Worm (Caenorhabditis elegans): ENCODE results near the gene cct-2.

Gene cct-2

ce11 chrII:8938907-8939622 is 11.5 kb downstream of the cct-2 start (continued):
- TF ChIP-seq ztf-18 (tag; optimal IDR thresholded peaks at IDR 0.05) = no peak
- no peak for TF ChIP-seq nhr-90 (tag; optimal IDR thresholded peaks at IDR 0.05)
- no peak for TF ChIP-seq T26A5.8 (tag; optimal IDR thresholded peaks at IDR 0.05)
- TF ChIP-seq ets-4 (GFP tag; optimal IDR thresholded peaks at IDR 0.05) = no peak
- TF ChIP-seq B0019.2 (GFP tag; conservative IDR thresholded peaks at IDR 0.05) = no peak
- no peak for TF ChIP-seq zim-3 (tag; optimal IDR thresholded peaks at IDR 0.05)
- TF ChIP-seq lin-35 (GFP tag; optimal IDR thresholded peaks at IDR 0.05) = no peak
- TF ChIP-seq akir-1 (GFP tag; optimal IDR thresholded peaks at IDR 0.05) = no peak
- TF ChIP-seq sdz-38 (tag; optimal IDR thresholded peaks at IDR 0.05) = no peak
- TF ChIP-seq F57C9.4 (tag; optimal IDR thresholded peaks at IDR 0.05) = no peak
- no peak for TF ChIP-seq hmg-20 (GFP tag; IDR thresholded peaks at IDR 0.05)
- TF ChIP-seq chd-7 (tag; optimal IDR thresholded peaks at IDR 0.05) = peak; percentile 17
- no peak for TF ChIP-seq cebp-2 (GFP tag; IDR thresholded peaks at IDR 0.05)
- no peak for TF ChIP-seq attf-5 (GFP tag; optimal IDR thresholded peaks at IDR 0.05)
- peak; percentile 62; the same call in 1 of the 2 replicates for TF ChIP-seq nfyb-1 (GFP tag; IDR thresholded peaks at IDR 0.05)
- 0 out of 2 replicates have a peak, but pooled peaks have one; percentile 21 for TF ChIP-seq B0336.3 (GFP tag; IDR thresholded peaks at IDR 0.05)
- TF ChIP-seq him-1 (tag; optimal IDR thresholded peaks at IDR 0.05) = peak; percentile 44
- TF ChIP-seq egl-18 (GFP tag; IDR thresholded peaks at IDR 0.05) = no peak
- TF ChIP-seq ztf-6 (GFP tag; IDR thresholded peaks at IDR 0.05) = no peak
- TF ChIP-seq ztf-3 (GFP tag; optimal IDR thresholded peaks at IDR 0.05) = no peak
- no peak for TF ChIP-seq mxl-1 (tag; optimal IDR thresholded peaks at IDR 0.05)
- TF ChIP-seq snpc-1.3 (tag; optimal IDR thresholded peaks at IDR 0.05; ENCODE audit: insufficient read depth) = peak; percentile 20
- TF ChIP-seq F37B4.10 (GFP tag; IDR thresholded peaks at IDR 0.05) = no peak
- no peak for TF ChIP-seq bed-2 (GFP tag; IDR thresholded peaks at IDR 0.05)
- no peak for TF ChIP-seq ekl-4 (GFP tag; IDR thresholded peaks at IDR 0.05)
- TF ChIP-seq die-1 (tag; optimal IDR thresholded peaks at IDR 0.05) = no peak
- no peak for TF ChIP-seq lsy-27 (tag; optimal IDR thresholded peaks at IDR 0.05; ENCODE audit: borderline replicate concordance, insufficient read depth)
- no peak for TF ChIP-seq ceh-79 (tag; optimal IDR thresholded peaks at IDR 0.05)
- peak in 1 of 2 experiments; percentile 3 for TF ChIP-seq rec-8 (tag; optimal IDR thresholded peaks at IDR 0.05)
- TF ChIP-seq B0035.1 (tag; optimal IDR thresholded peaks at IDR 0.05) = no peak
- TF ChIP-seq aptf-3 (GFP tag; IDR thresholded peaks at IDR 0.05) = no peak
- peak; percentile 50 for TF ChIP-seq F52B5.7 (tag; optimal IDR thresholded peaks at IDR 0.05)
- no peak for TF ChIP-seq ztf-25 (GFP tag; IDR thresholded peaks at IDR 0.05)
- TF ChIP-seq Y95B8A.8 (GFP tag; IDR thresholded peaks at IDR 0.05) = peak; percentile 80
- no peak for TF ChIP-seq unc-62 (GFP tag; optimal IDR thresholded peaks at IDR 0.05)
- no peak for TF ChIP-seq ztf-22 (GFP tag; optimal IDR thresholded peaks at IDR 0.05)
- TF ChIP-seq F49E8.2 (tag; optimal IDR thresholded peaks at IDR 0.05; ENCODE audit: insufficient read depth) = peak; percentile 54
- peak; percentile 12 for TF ChIP-seq atf-7 (tag; optimal IDR thresholded peaks at IDR 0.05)
- TF ChIP-seq mes-4 (tag; optimal IDR thresholded peaks at IDR 0.05) = no peak
- TF ChIP-seq xnd-1 (tag; optimal IDR thresholded peaks at IDR 0.05) = peak; percentile 24
- TF ChIP-seq B0261.1 (tag; optimal IDR thresholded peaks at IDR 0.05) = no peak
